Worm (Caenorhabditis elegans) whole organism, midembryonic: Measurements from ENCODE around the gene mut-14.

ENCODE experiments used
- T22C8.4 ChIP-seq: fragments of 200-800 bp; sonication (Bioruptor generic); IDR thresholded peaks from 2 replicates; pipeline ENCODE4 v1.3.6; 2022; ENCODE audit warnings: missing genetic modification characterization, missing compliant biosample characterization
- cog-1 ChIP-seq: sonication (generic microtip); optimal IDR thresholded peaks from 2 replicates; lab custom pipeline; 2016; ENCODE audit warnings: missing genetic modification characterization, missing compliant biosample characterization
- flt-1 ChIP-seq: fragments of 200-800 bp; sonication (Bioruptor generic); IDR thresholded peaks from 2 replicates; pipeline ENCODE4 v1.3.6; 2022; ENCODE audit warnings: missing genetic modification characterization, missing compliant biosample characterization
- ref-1 ChIP-seq: fragments of 200-800 bp; sonication (Bioruptor generic); conservative IDR thresholded peaks from 2 replicates; pipeline ENCODE4 v1.3.6; 2022; ENCODE audit warnings: missing genetic modification reagents, missing genetic modification characterization, missing compliant biosample characterization
- tab-1 ChIP-seq: fragments of 200-800 bp; sonication (Bioruptor generic); IDR thresholded peaks from 2 replicates; pipeline ENCODE4 v1.3.6; 2022; ENCODE audit warnings: missing genetic modification characterization, missing compliant biosample characterization

- TF ChIP-seq cog-1 (tag; lab: Kevin White, UChicago), result no peak
- TF ChIP-seq ref-1, result no peak
- no peak for TF ChIP-seq tab-1 (GFP tag; lab: Robert Waterston, UW)
- TF ChIP-seq flt-1 (GFP tag; lab: Robert Waterston, UW), result no peak
- no peak for TF ChIP-seq T22C8.4 (GFP tag; lab: Robert Waterston, UW)
These were observed 26.8 kb upstream of the mut-14 start, which contains the start of gene F25B4.7 for ce11 chrV:5687115-5687979.
